Worm (Caenorhabditis elegans): ENCODE data around the gene C33D9.3.
A peak's percentile ranks its signal among the peaks of the same experiment; 100 is the strongest.

ce11 chrIV:8786654-8787053 is 6.1 kb downstream of the C33D9.3 start, which contains the start of gene C33D9.8:
- TF ChIP-seq ztf-11 (tag; optimal IDR thresholded peaks at IDR 0.05) (no peak), skn-1 (tag; optimal IDR thresholded peaks at IDR 0.05) (no peak), fkh-10 (GFP tag; optimal IDR thresholded peaks at IDR 0.05) (no peak), ama-1 (optimal IDR thresholded peaks at IDR 0.05) (no peak), nhr-11 (tag; optimal IDR thresholded peaks at IDR 0.05) (no peak), nfya-1 (tag; optimal IDR thresholded peaks at IDR 0.05; ENCODE audit: insufficient read depth) (peak; percentile 7), unc-62 (GFP tag; optimal IDR thresholded peaks at IDR 0.05) (no peak), lin-15B (tag; optimal IDR thresholded peaks at IDR 0.05) (no peak), snpc-4 (tag; optimal IDR thresholded peaks at IDR 0.05) (no peak), ZK546.5 (tag; optimal IDR thresholded peaks at IDR 0.05) (no peak), nhr-23 (tag; optimal IDR thresholded peaks at IDR 0.05) (no peak), ztf-4 (tag; optimal IDR thresholded peaks at IDR 0.05) (no peak), egl-5 (tag; optimal IDR thresholded peaks at IDR 0.05) (no peak), pha-4 (tag; optimal IDR thresholded peaks at IDR 0.05) (peak; percentile 30)

Data from whole organism, L3 larva.